Worm (Caenorhabditis elegans): ENCODE data around the gene ZK353.9.

DNA sequence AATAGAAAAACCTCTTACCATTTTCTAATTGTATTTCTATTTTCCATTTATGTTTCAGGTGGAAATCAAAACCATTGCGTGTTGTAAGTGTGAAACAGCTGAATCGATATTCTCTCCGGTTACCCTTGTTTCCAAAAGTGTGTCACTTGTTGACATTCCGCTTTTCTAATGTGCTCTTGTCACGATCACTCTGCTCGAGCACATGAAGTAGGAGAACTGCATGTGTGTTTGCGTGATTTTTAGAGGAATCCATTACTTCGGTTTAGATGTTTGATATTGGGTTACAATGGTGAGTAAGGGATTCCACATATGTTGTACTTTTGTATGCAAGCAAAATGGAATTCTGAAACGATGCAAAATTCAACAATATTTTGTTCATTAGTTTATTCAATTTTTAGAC, 41.2 kb downstream of the ZK353.9 start:
- TF ChIP-seq tra-1 (GFP tag; IDR thresholded peaks at IDR 0.05) (no peak), nhr-11 (tag; optimal IDR thresholded peaks at IDR 0.05) (no peak), fos-1 (tag; optimal IDR thresholded peaks at IDR 0.05) (no peak), ceh-28 (tag; optimal IDR thresholded peaks at IDR 0.05) (no peak), nhr-237 (tag; optimal IDR thresholded peaks at IDR 0.05) (no peak)
